Worm (Caenorhabditis elegans) whole organism, L1 larva: ENCODE results near the gene ztf-18.

Experiments
- C16A3.4 ChIP-seq: fragments of 150-350 bp; optimal IDR thresholded peaks from 2 replicates; lab custom pipeline; 2014; ENCODE audit warnings: missing biosample characterization, missing genetic modification characterization
- aha-1 ChIP-seq: fragments of 150-350 bp; optimal IDR thresholded peaks from 2 replicates; lab custom pipeline; 2014; ENCODE audit warnings: missing biosample characterization, missing genetic modification characterization
- alr-1 ChIP-seq: fragments of 200-800 bp; sonication (Bioruptor generic); optimal IDR thresholded peaks from 2 replicates; lab custom pipeline; 2018; ENCODE audit warnings: borderline replicate concordance, mild to moderate bottlenecking, missing genetic modification characterization, missing compliant biosample characterization
- ceh-63 ChIP-seq: fragments of 200-800 bp; sonication (Bioruptor generic); optimal IDR thresholded peaks from 2 replicates; lab custom pipeline; 2018; ENCODE audit warnings: mild to moderate bottlenecking, missing genetic modification characterization, missing compliant biosample characterization
- ceh-8 ChIP-seq: fragments of 200-800 bp; sonication (Bioruptor generic); optimal IDR thresholded peaks from 2 replicates; lab custom pipeline; 2018; ENCODE audit warnings: mild to moderate bottlenecking, missing genetic modification characterization, moderate library complexity, missing compliant biosample characterization
- ceh-82 ChIP-seq, 3 experiments: fragments of 150-350 bp in 1 of 3; sonication (generic microtip) in 2 of 3; optimal IDR thresholded peaks; 2 replicates each; lab custom pipeline; 2014 to 2017; ENCODE audit warnings: missing biosample characterization in 3 of 3, missing genetic modification characterization in 3 of 3
- ceh-88 ChIP-seq: fragments of 200-800 bp; sonication (Bioruptor generic); IDR thresholded peaks from 2 replicates; pipeline ENCODE4 v1.3.6; 2022; ENCODE audit warnings: missing genetic modification characterization, missing compliant biosample characterization
- dpl-1 ChIP-seq, 3 experiments: fragments of 150-350 bp in 2 of 3; sonication (generic microtip) in 1 of 3; optimal IDR thresholded peaks; 2 replicates each; lab custom pipeline; 2014 to 2017; ENCODE audit warnings: missing biosample characterization in 3 of 3, missing genetic modification characterization in 3 of 3, missing genetic modification reagents in 3 of 3
- efl-1 ChIP-seq, 4 experiments: fragments of 150-350 bp; optimal IDR thresholded peaks in 3 of 4; peaks in 1 of 4; 1 replicate in 1 of 4; 2 replicates in 3 of 4; lab custom pipeline; 2014; ENCODE audit warnings: missing biosample characterization in 2 of 4, missing genetic modification characterization in 2 of 4, missing genetic modification reagents in 2 of 4
- efl-3 ChIP-seq: fragments of 200-800 bp; sonication (Bioruptor generic); optimal IDR thresholded peaks from 2 replicates; lab custom pipeline; 2018; ENCODE audit warnings: mild to moderate bottlenecking, missing genetic modification characterization, missing compliant biosample characterization
- egl-13 ChIP-seq: sonication (generic microtip); optimal IDR thresholded peaks from 2 replicates; lab custom pipeline; 2016; ENCODE audit warnings: missing genotype, missing genetic modification reagents, missing genetic modification characterization, missing compliant biosample characterization
- egl-27 ChIP-seq, 2 experiments: fragments of 150-350 bp in 1 of 2; sonication (generic microtip); optimal IDR thresholded peaks; 3 replicates each; lab custom pipeline; 2017 to 2018; ENCODE audit warnings: missing biosample characterization in 2 of 2, missing genetic modification characterization in 2 of 2, missing genetic modification reagents in 2 of 2
- elt-3 ChIP-seq, 6 experiments: fragments of 150-350 bp in 1 of 6; sonication (generic microtip); optimal IDR thresholded peaks; 2 replicates each; lab custom pipeline; 2017 to 2018; ENCODE audit warnings: missing biosample characterization in 6 of 6, missing genetic modification characterization in 6 of 6, inconsistent platforms in 1 of 6
- fkh-10 ChIP-seq: sonication (generic microtip); optimal IDR thresholded peaks from 2 replicates; lab custom pipeline; 2017; ENCODE audit warnings: missing biosample characterization, missing genetic modification reagents, missing genetic modification characterization
- fkh-4 ChIP-seq: sonication (generic microtip); optimal IDR thresholded peaks from 2 replicates; lab custom pipeline; 2016; ENCODE audit warnings: missing compliant biosample characterization, missing genetic modification characterization, borderline replicate concordance
- fos-1 ChIP-seq: fragments of 150-350 bp; optimal IDR thresholded peaks from 2 replicates; lab custom pipeline; 2014; ENCODE audit warnings: missing biosample characterization, missing genetic modification characterization
- grh-1 ChIP-seq: fragments of 200-800 bp; sonication (Bioruptor generic); IDR thresholded peaks from 2 replicates; pipeline ENCODE4 v1.3.6; 2022; ENCODE audit warnings: missing genetic modification reagents, missing genetic modification characterization, missing compliant biosample characterization
- hlh-4 ChIP-seq: sonication (generic microtip); optimal IDR thresholded peaks from 2 replicates; lab custom pipeline; 2016; ENCODE audit warnings: mild to moderate bottlenecking, missing genetic modification characterization, missing compliant biosample characterization
- jun-1 ChIP-seq: fragments of 150-350 bp; optimal IDR thresholded peaks from 2 replicates; lab custom pipeline; 2014; ENCODE audit warnings: missing biosample characterization, missing genetic modification reagents, missing genetic modification characterization
- lin-35 ChIP-seq, 2 experiments: fragments of 150-350 bp; optimal IDR thresholded peaks; 2 replicates each; lab custom pipeline; 2014; ENCODE audit warnings: missing biosample characterization in 2 of 2, missing genetic modification characterization in 2 of 2, missing genetic modification reagents in 2 of 2
- lsy-2 ChIP-seq, 2 experiments: fragments of 150-350 bp; optimal IDR thresholded peaks; 2 replicates each; lab custom pipeline; 2014; ENCODE audit warnings: missing biosample characterization in 2 of 2, missing genetic modification characterization in 2 of 2
- mdl-1 ChIP-seq, 2 experiments: fragments of 150-350 bp; optimal IDR thresholded peaks; 2 replicates each; lab custom pipeline; 2014 to 2017; ENCODE audit warnings: missing biosample characterization in 2 of 2, missing genetic modification characterization in 2 of 2, inconsistent platforms in 1 of 2
- nhr-12 ChIP-seq: sonication (generic microtip); optimal IDR thresholded peaks from 2 replicates; lab custom pipeline; 2017; ENCODE audit warnings: missing biosample characterization, missing genetic modification characterization
- nhr-19 ChIP-seq: fragments of 200-800 bp; sonication (Bioruptor generic); conservative IDR thresholded peaks from 2 replicates; pipeline ENCODE4 v1.3.6; 2022; ENCODE audit warnings: missing genetic modification characterization, missing compliant biosample characterization
- nhr-20 ChIP-seq: sonication (generic microtip); optimal IDR thresholded peaks from 2 replicates; lab custom pipeline; 2016; ENCODE audit warnings: mild to moderate bottlenecking, missing genetic modification characterization, missing compliant biosample characterization
- nhr-28 ChIP-seq: fragments of 150-350 bp; optimal IDR thresholded peaks from 2 replicates; lab custom pipeline; 2014; ENCODE audit warnings: missing biosample characterization, missing genetic modification characterization
- nhr-47 ChIP-seq: sonication (generic microtip); optimal IDR thresholded peaks from 2 replicates; lab custom pipeline; 2016; ENCODE audit warnings: mild to moderate bottlenecking, missing genetic modification characterization, moderate library complexity, missing compliant biosample characterization
- nhr-71 ChIP-seq: sonication (generic microtip); optimal IDR thresholded peaks from 2 replicates; lab custom pipeline; 2016; ENCODE audit warnings: mild to moderate bottlenecking, missing genetic modification characterization, moderate library complexity, missing compliant biosample characterization
- nhr-76 ChIP-seq: sonication (generic microtip); optimal IDR thresholded peaks from 2 replicates; lab custom pipeline; 2017; ENCODE audit warnings: missing biosample characterization, missing genetic modification characterization
- nhr-84 ChIP-seq: sonication (generic microtip); optimal IDR thresholded peaks from 2 replicates; lab custom pipeline; 2017; ENCODE audit warnings: missing biosample characterization, missing genetic modification characterization
- pax-3 ChIP-seq: fragments of 200-800 bp; sonication (Bioruptor generic); optimal IDR thresholded peaks from 2 replicates; lab custom pipeline; 2018; ENCODE audit warnings: mild to moderate bottlenecking, missing genetic modification characterization, moderate library complexity, missing compliant biosample characterization
- pqm-1 ChIP-seq: sonication (generic microtip); optimal IDR thresholded peaks from 3 replicates; lab custom pipeline; 2017; ENCODE audit warnings: missing biosample characterization, missing genetic modification characterization
- skn-1 ChIP-seq: fragments of 150-350 bp; optimal IDR thresholded peaks from 2 replicates; lab custom pipeline; 2014; ENCODE audit warnings: missing biosample characterization, missing genetic modification characterization
- sptf-1 ChIP-seq: fragments of 150-350 bp; optimal IDR thresholded peaks from 2 replicates; lab custom pipeline; 2014; ENCODE audit warnings: missing biosample characterization, missing genetic modification characterization
- tbx-2 ChIP-seq: sonication (generic microtip); optimal IDR thresholded peaks from 2 replicates; lab custom pipeline; 2016; ENCODE audit warnings: missing genetic modification characterization, missing compliant biosample characterization
- tlp-1 ChIP-seq: fragments of 150-350 bp; optimal IDR thresholded peaks from 2 replicates; lab custom pipeline; 2014; ENCODE audit warnings: missing biosample characterization, missing genetic modification characterization
- unc-30 ChIP-seq: sonication (generic microtip); optimal IDR thresholded peaks from 2 replicates; lab custom pipeline; 2017; ENCODE audit warnings: missing biosample characterization, missing genetic modification characterization
- unc-62 ChIP-seq: fragments of 150-350 bp; optimal IDR thresholded peaks from 2 replicates; lab custom pipeline; 2014; ENCODE audit warnings: missing biosample characterization, missing genetic modification reagents, missing genetic modification characterization
- unc-98 ChIP-seq: fragments of 200-800 bp; sonication (Bioruptor generic); IDR thresholded peaks from 2 replicates; pipeline ENCODE4 v1.3.6; 2022; ENCODE audit warnings: missing genetic modification characterization, missing compliant biosample characterization
- vab-15 ChIP-seq: sonication (generic microtip); optimal IDR thresholded peaks from 2 replicates; lab custom pipeline; 2017; ENCODE audit warnings: missing genotype, mild to moderate bottlenecking, missing genetic modification characterization, missing compliant biosample characterization
- xbp-1 ChIP-seq: sonication (generic microtip); optimal IDR thresholded peaks from 2 replicates; lab custom pipeline; 2016; ENCODE audit warnings: missing genetic modification characterization, missing compliant biosample characterization
- zip-4 ChIP-seq: fragments of 200-800 bp; sonication (Bioruptor generic); optimal IDR thresholded peaks from 2 replicates; lab custom pipeline; 2018; ENCODE audit warnings: mild to moderate bottlenecking, missing genetic modification characterization, moderate library complexity, missing compliant biosample characterization

ztf-18 gene

DNA sequence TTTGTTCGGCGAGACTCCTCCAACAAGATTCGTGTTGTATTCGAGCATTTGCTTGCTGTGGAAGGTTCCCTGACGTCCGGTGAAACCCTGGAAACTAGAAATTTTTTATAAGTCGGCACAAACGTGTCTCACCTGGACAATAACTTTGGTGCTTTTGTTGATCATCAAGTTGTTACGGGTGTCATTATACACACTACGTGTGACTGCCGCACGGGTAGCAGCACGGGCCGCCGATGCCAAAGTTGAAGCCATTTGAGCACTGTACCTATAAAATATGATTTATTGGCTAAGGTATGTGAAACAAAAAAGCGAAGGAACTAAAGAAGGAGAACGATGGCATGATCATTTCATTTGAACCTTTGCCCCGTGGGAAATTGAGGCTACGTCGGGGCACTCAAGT lies 5.6 kb upstream of the ztf-18 start, which contains the start of gene sucl-2:
Gene sucl-2, minus strand, starts transcription at position 265 of the 400 bp plus-strand sequence.
- TF ChIP-seq fkh-10 (GFP tag; lab: Kevin White, UChicago) = no peak
- no peak for TF ChIP-seq efl-1 (optimal IDR thresholded peaks at IDR 0.05; lab: Kevin White, UChicago)
- TF ChIP-seq efl-1 (GFP tag; optimal IDR thresholded peaks at IDR 0.05 in 1 of 2; lab: Kevin White, UChicago) = peak in 1 of 2 experiments; percentile 90

DNA sequence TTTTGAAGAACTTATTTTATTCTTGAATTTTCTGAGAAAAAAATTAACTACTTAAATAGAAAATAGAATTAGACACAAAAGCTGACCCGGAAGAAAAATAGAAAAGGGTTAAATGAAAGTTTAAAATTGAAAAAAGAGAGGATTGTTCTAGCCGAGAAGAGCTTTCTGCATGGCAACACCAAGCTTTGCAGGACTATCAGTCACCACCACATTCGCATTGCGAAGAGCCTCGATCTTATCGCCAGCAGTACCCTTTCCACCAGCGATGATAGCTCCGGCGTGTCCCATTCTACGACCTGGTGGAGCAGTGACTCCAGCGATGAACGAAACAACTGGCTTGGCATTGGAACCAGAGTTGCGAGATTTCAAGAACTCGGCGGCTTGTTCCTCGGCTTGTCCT lies 4.6 kb upstream of the ztf-18 start:
- no peak for TF ChIP-seq alr-1 (tag; lab: Kevin White, UChicago)

DNA sequence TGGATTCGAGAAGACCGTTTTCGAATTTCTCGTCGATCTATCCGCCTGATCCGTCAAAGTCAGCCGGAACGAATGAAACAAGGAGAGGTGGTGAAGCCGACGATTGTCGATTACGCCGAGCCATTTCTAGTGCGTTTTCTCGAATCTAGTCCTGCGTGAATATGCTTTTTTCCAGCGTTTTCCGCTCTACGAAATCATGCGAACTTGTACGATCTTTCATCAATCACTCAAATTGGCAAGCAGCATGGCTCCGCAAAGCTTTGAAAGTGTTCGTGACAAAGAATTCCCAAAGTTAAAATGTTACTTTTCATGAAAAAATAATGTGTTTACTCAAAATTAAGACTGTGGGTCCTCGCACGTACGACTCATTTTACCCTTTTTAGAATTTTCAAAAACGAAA lies 1.4 kb upstream of the ztf-18 start:
- TF ChIP-seq C16A3.4 (tag; lab: Kevin White, UChicago) (no peak), elt-3 (tag; optimal IDR thresholded peaks at IDR 0.05; lab: Kevin White, UChicago) (no peak), fos-1 (tag; lab: Kevin White, UChicago) (no peak), sptf-1 (tag; lab: Kevin White, UChicago) (no peak), nhr-20 (no peak), mdl-1 (tag; optimal IDR thresholded peaks at IDR 0.05; lab: Kevin White, UChicago) (no peak), pqm-1 (tag; lab: Kevin White, UChicago) (no peak), nhr-76 (tag; lab: Kevin White, UChicago) (no peak), skn-1 (tag; lab: Kevin White, UChicago) (no peak), hlh-4 (tag; lab: Kevin White, UChicago) (no peak), unc-30 (tag; lab: Kevin White, UChicago) (no peak), jun-1 (tag; lab: Kevin White, UChicago) (no peak), fkh-4 (tag; lab: Kevin White, UChicago) (no peak), dpl-1 (GFP tag; optimal IDR thresholded peaks at IDR 0.05; lab: Kevin White, UChicago) (no peak), vab-15 (no peak), unc-98 (GFP tag; lab: Robert Waterston, UW) (no peak), aha-1 (tag; lab: Kevin White, UChicago) (no peak), efl-1 (optimal IDR thresholded peaks at IDR 0.05; lab: Kevin White, UChicago) (no peak), efl-1 (GFP tag; optimal IDR thresholded peaks at IDR 0.05 in 1 of 2; lab: Kevin White, UChicago) (no peak)

DNA sequence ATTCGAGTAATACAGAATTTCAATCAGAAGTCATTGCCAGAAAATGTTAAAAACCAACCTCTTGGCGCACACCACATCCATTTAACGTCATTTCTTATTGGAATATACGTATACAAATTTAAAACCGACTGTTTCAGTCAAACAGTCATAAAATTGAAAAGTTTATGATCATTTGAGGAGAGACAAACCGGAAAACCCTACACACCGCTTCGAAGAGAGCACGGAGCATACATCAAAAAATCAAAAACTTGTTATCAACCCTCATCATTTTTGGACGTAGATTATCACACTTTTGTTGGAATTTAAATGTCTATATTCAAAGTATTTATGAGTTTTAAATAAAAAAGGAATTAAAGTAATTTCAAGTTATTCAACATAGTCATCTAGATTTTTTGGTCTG lies 4.5 kb downstream of the ztf-18 start, which contains the start of gene T24C4.10:
Gene T24C4.10, minus strand, starts transcription at position 230 of the 400 bp plus-strand sequence.
- TF ChIP-seq lin-35 (GFP tag; optimal IDR thresholded peaks at IDR 0.05; lab: Kevin White, UChicago) (peak in 1 of 2 experiments; percentile 10), grh-1 (GFP tag; lab: Robert Waterston, UW) (no peak)

DNA sequence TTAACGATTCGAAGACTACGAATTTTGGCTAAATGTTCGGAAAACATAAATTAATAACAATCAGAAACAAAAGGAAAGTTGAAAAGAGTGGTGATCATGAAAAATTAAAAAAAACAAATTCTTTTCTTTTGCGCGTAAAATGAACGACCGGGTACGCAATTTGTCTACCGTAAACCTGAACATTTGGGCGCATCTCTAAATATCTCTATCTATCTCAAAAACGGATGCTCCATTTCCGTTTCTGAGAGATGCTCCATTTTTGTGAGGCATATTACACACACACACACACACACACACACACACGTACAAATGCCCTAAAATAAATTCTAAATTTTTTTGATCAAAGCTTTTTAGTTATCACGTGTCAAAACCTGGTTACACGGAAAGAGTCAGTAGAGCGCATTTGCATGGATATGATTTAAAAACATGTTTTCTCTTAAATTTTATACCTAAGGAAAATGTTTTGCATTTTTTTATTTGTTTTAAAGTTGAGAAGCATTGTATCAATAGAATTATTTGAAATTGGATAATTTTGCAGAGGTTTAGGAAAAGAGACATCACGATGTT lies 6.4 kb downstream of the ztf-18 start:
- no peak for TF ChIP-seq nhr-84 (tag; lab: Kevin White, UChicago)
- no peak for TF ChIP-seq efl-3
- TF ChIP-seq ceh-8 = no peak
- TF ChIP-seq ceh-63 (GFP tag; lab: Kevin White, UChicago) = no peak
- no peak for TF ChIP-seq unc-62 (GFP tag; lab: Kevin White, UChicago)
- no peak for TF ChIP-seq ceh-82 (tag; optimal IDR thresholded peaks at IDR 0.05; lab: Kevin White, UChicago)
- TF ChIP-seq jun-1 (tag; lab: Kevin White, UChicago) = no peak
- TF ChIP-seq tlp-1 = no peak
- TF ChIP-seq ceh-88 (GFP tag; lab: Robert Waterston, UW) = no peak
- TF ChIP-seq alr-1 (tag; lab: Kevin White, UChicago) = no peak
- TF ChIP-seq tbx-2 = no peak
- peak; percentile 0 for TF ChIP-seq skn-1 (tag; lab: Kevin White, UChicago)
- TF ChIP-seq nhr-47 (tag; lab: Kevin White, UChicago) = peak; percentile 1
- TF ChIP-seq egl-13 = peak; percentile 29
- TF ChIP-seq C16A3.4 (tag; lab: Kevin White, UChicago) = no peak
- peak in 1 of 3 experiments; percentile 45 for TF ChIP-seq dpl-1 (GFP tag; optimal IDR thresholded peaks at IDR 0.05; lab: Kevin White, UChicago)
- no peak for TF ChIP-seq nhr-12 (tag; lab: Kevin White, UChicago)
- TF ChIP-seq xbp-1 (tag; lab: Kevin White, UChicago) = no peak
- no peak for TF ChIP-seq pax-3 (tag; lab: Kevin White, UChicago)
- TF ChIP-seq lsy-2 (tag; optimal IDR thresholded peaks at IDR 0.05; lab: Kevin White, UChicago) = peak; percentile 49 to 73
- no peak for TF ChIP-seq zip-4 (GFP tag; lab: Kevin White, UChicago)
- TF ChIP-seq nhr-71 (tag; lab: Kevin White, UChicago) = peak; percentile 37
- no peak for TF ChIP-seq nhr-28 (tag; lab: Kevin White, UChicago)
- no peak for TF ChIP-seq fkh-4 (tag; lab: Kevin White, UChicago)
- TF ChIP-seq nhr-19 = no peak
- TF ChIP-seq egl-27 (tag; optimal IDR thresholded peaks at IDR 0.05; lab: Kevin White, UChicago) = no peak
